Fruit fly (Drosophila melanogaster): ENCODE data around the gene CG7049.
A peak's percentile ranks its signal among the peaks of the same experiment; 100 is the strongest.

CG7049 gene

DNA sequence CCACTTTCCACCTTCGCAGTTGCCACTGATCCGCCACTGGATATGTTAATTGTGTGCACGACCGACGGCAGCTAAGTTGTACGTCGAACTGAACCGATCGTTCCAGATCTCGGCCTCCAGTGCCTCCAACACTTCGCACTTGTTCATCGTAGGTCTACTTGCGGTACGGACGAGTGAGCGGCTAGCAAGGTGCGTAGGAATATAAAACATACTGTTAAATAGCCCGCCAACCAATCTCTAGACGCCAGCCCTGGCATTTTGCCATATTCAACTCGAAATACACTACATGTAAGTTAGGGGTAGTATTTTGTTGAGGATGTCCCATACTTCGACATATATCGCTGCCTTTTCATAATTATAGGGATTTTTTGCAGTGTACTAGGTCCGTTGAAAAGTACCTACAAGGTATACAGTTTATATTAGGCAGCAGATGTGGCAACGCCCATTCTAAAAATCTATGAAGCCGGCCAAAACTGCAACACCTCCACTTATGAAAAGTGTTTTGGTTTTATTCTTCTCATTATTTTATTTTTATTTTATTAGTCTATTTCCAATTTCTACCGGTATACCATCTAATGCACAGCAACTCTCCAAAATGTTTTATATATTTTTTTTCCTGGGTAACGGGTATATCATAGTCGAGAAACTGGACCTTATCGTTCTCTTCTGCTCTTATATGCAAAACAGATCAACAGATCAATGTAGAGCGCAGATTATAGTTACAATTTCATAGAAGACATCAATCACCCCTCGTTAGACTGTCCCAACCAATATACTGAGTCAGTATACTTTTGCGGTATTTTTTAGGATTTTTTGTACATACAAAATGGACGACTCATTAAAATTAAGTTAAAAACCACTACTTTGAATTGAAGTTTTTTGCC is 47.2 kb upstream of the CG7049 start, which contains the start of the genes pyx and CG33229 (continued):
- no peak for TF ChIP-seq Trl (optimal IDR thresholded peaks at IDR 0.05)
- peak; percentile 70 for TF ChIP-seq Trl (GFP tag; optimal IDR thresholded peaks at IDR 0.05)
- no peak; the same call in 1 of the 2 replicates for TF ChIP-seq Taf1 (GFP tag; IDR thresholded peaks at IDR 0.05)
- peak; percentile 57 for TF ChIP-seq Side (GFP tag; optimal IDR thresholded peaks at IDR 0.05)
- peak; percentile 94 for TF ChIP-seq HLH54F (GFP tag; optimal IDR thresholded peaks at IDR 0.05)
- peak; percentile 80 for TF ChIP-seq Hmr (GFP tag; optimal IDR thresholded peaks at IDR 0.05)
- TF ChIP-seq CG9727 (GFP tag; optimal IDR thresholded peaks at IDR 0.05) = peak; percentile 89
- TF ChIP-seq Bdp1 (GFP tag; optimal IDR thresholded peaks at IDR 0.05) = peak; percentile 56
- TF ChIP-seq Gug (GFP tag; IDR thresholded peaks at IDR 0.05) = peak; percentile 83
- TF ChIP-seq jing (GFP tag; optimal IDR thresholded peaks at IDR 0.05) = no peak
- no peak for TF ChIP-seq Sin3A (optimal IDR thresholded peaks at IDR 0.05)
- peak; percentile 89 for TF ChIP-seq Chrac-16 (GFP tag; optimal IDR thresholded peaks at IDR 0.05)
- TF ChIP-seq Tbp (GFP tag; optimal IDR thresholded peaks at IDR 0.05) = no peak
- no peak; the same call in 1 of the 2 replicates for TF ChIP-seq Lim3 (GFP tag; IDR thresholded peaks at IDR 0.05)
- TF ChIP-seq CG3838 (GFP tag; optimal IDR thresholded peaks at IDR 0.05) = peak; percentile 56
- peak; percentile 75 for TF ChIP-seq CG12744 (GFP tag; optimal IDR thresholded peaks at IDR 0.05)
- peak; percentile 76 for TF ChIP-seq D19A (tag; optimal IDR thresholded peaks at IDR 0.05)
- TF ChIP-seq CG11504 (tag; optimal IDR thresholded peaks at IDR 0.05) = peak; percentile 87
- peak; percentile 88 for TF ChIP-seq row (GFP tag; IDR thresholded peaks at IDR 0.05)
- peak; percentile 62 for TF ChIP-seq ken (GFP tag; IDR thresholded peaks at IDR 0.05)
- TF ChIP-seq slp2 (GFP tag; optimal IDR thresholded peaks at IDR 0.05) = peak; percentile 69
- TF ChIP-seq Opbp (GFP tag; IDR thresholded peaks at IDR 0.05; ENCODE audit: partially characterized antibody) = no peak
- no peak for TF ChIP-seq dati (GFP tag; IDR thresholded peaks at IDR 0.05)
- peak; percentile 83 to 90 for TF ChIP-seq dpn (GFP tag; optimal IDR thresholded peaks at IDR 0.05)
- peak; percentile 85 for TF ChIP-seq Mrtf (GFP tag; IDR thresholded peaks at IDR 0.05)
- peak; percentile 41 for TF ChIP-seq CG33557 (GFP tag; optimal IDR thresholded peaks at IDR 0.05)
- peak; percentile 12 for TF ChIP-seq CG2202 (tag; optimal IDR thresholded peaks at IDR 0.05)
- no peak for TF ChIP-seq yki (optimal IDR thresholded peaks at IDR 0.05)
- TF ChIP-seq kay (GFP tag; optimal IDR thresholded peaks at IDR 0.05) = peak; percentile 68
- 0 out of 3 replicates have a peak, but pooled peaks have one; percentile 40 for TF ChIP-seq jigr1 (GFP tag; IDR thresholded peaks at IDR 0.05)
- no peak for TF ChIP-seq CG14965 (GFP tag; optimal IDR thresholded peaks at IDR 0.05; ENCODE audit: borderline replicate concordance)
- peak; percentile 73 for TF ChIP-seq danr (GFP tag; IDR thresholded peaks at IDR 0.05)
- peak; percentile 50 for TF ChIP-seq psq (GFP tag; optimal IDR thresholded peaks at IDR 0.05)
- peak; percentile 62 for TF ChIP-seq BtbVII (GFP tag; optimal IDR thresholded peaks at IDR 0.05)
- peak; percentile 77 for TF ChIP-seq CG13296 (GFP tag; optimal IDR thresholded peaks at IDR 0.05)
- TF ChIP-seq CG3281 (GFP tag; optimal IDR thresholded peaks at IDR 0.05) = peak; percentile 81
- peak; percentile 89 for TF ChIP-seq NFAT (GFP tag; IDR thresholded peaks at IDR 0.05)
- TF ChIP-seq CG6689 (GFP tag; IDR thresholded peaks at IDR 0.05) = peak; percentile 80; the same call in 1 of the 2 replicates
- TF ChIP-seq mld (GFP tag; IDR thresholded peaks at IDR 0.05; ENCODE audit: partially characterized antibody) = no peak
- peak; percentile 99 for TF ChIP-seq Ets65A (GFP tag)
- peak; percentile 37 for TF ChIP-seq CG17186 (GFP tag; optimal IDR thresholded peaks at IDR 0.05)
- TF ChIP-seq Kr (GFP tag; optimal IDR thresholded peaks at IDR 0.05) = no peak
- no peak for TF ChIP-seq Doc3 (GFP tag; IDR thresholded peaks at IDR 0.05; ENCODE audit: partially characterized antibody)
- TF ChIP-seq chif (GFP tag; optimal IDR thresholded peaks at IDR 0.05) = peak; percentile 73 to 79
- TF ChIP-seq CG1647 (GFP tag; optimal IDR thresholded peaks at IDR 0.05) = peak; percentile 89
- peak; percentile 75 for TF ChIP-seq Atf6 (GFP tag; IDR thresholded peaks at IDR 0.05)
- peak; percentile 35 for TF ChIP-seq CG17802 (tag; optimal IDR thresholded peaks at IDR 0.05)
- TF ChIP-seq CG18764 (GFP tag; optimal IDR thresholded peaks at IDR 0.05) = peak; percentile 77
- peak; percentile 86 for TF ChIP-seq CG1602 (GFP tag; optimal IDR thresholded peaks at IDR 0.05)
- TF ChIP-seq Dp (GFP tag; optimal IDR thresholded peaks at IDR 0.05) = peak; percentile 91
- peak; percentile 77 for TF ChIP-seq CG6272 (GFP tag; IDR thresholded peaks at IDR 0.05)
